Worm (Caenorhabditis elegans) whole organism, late embryonic: ENCODE data around the gene dro-1.

Experiments
- C08G9.2 ChIP-seq: sonication (generic microtip); optimal IDR thresholded peaks from 2 replicates; lab custom pipeline; 2016; ENCODE audit warnings: mild to moderate bottlenecking, missing genetic modification characterization, moderate library complexity, missing compliant biosample characterization
- F13H6.1 ChIP-seq: sonication (generic microtip); optimal IDR thresholded peaks from 2 replicates; lab custom pipeline; 2016; ENCODE audit warnings: missing genetic modification characterization, missing compliant biosample characterization
- T23F11.4 ChIP-seq: fragments of 200-800 bp; sonication (Bioruptor generic); optimal IDR thresholded peaks from 2 replicates; lab custom pipeline; 2018; ENCODE audit warnings: mild to moderate bottlenecking, missing genetic modification characterization, missing compliant biosample characterization
- ahr-1 ChIP-seq: sonication (generic microtip); optimal IDR thresholded peaks from 2 replicates; lab custom pipeline; 2016; ENCODE audit warnings: missing genetic modification characterization, missing compliant biosample characterization
- ama-1 ChIP-seq: fragments of 150-350 bp; optimal IDR thresholded peaks from 2 replicates; lab custom pipeline; 2014
- ceh-2 ChIP-seq: sonication (generic microtip); optimal IDR thresholded peaks from 2 replicates; lab custom pipeline; 2016; ENCODE audit warnings: missing genotype, missing genetic modification characterization, missing compliant biosample characterization
- ceh-22 ChIP-seq: sonication (generic microtip); optimal IDR thresholded peaks from 2 replicates; lab custom pipeline; 2017; ENCODE audit warnings: missing biosample characterization, missing genetic modification characterization
- ceh-24 ChIP-seq: sonication (generic microtip); optimal IDR thresholded peaks from 2 replicates; lab custom pipeline; 2016; ENCODE audit warnings: mild to moderate bottlenecking, missing genetic modification characterization, missing compliant biosample characterization
- ceh-30 ChIP-seq: fragments of 150-350 bp; optimal IDR thresholded peaks from 2 replicates; lab custom pipeline; 2014; ENCODE audit warnings: missing biosample characterization, missing genetic modification characterization
- ceh-31 ChIP-seq: sonication (generic microtip); optimal IDR thresholded peaks from 2 replicates; lab custom pipeline; 2016; ENCODE audit warnings: missing genetic modification characterization, missing compliant biosample characterization
- ceh-34 ChIP-seq: sonication (generic microtip); optimal IDR thresholded peaks from 2 replicates; lab custom pipeline; 2016; ENCODE audit warnings: mild to moderate bottlenecking, missing genetic modification characterization, missing compliant biosample characterization
- ceh-45 ChIP-seq: fragments of 200-800 bp; sonication (Bioruptor generic); IDR thresholded peaks from 2 replicates; pipeline ENCODE4 v1.3.6; 2022; ENCODE audit warnings: missing genetic modification reagents, missing genetic modification characterization, missing compliant biosample characterization
- ceh-9 ChIP-seq: sonication (generic microtip); optimal IDR thresholded peaks from 2 replicates; lab custom pipeline; 2016; ENCODE audit warnings: mild to moderate bottlenecking, missing genetic modification characterization, inconsistent platforms, missing compliant biosample characterization
- dmd-4 ChIP-seq: sonication (generic microtip); optimal IDR thresholded peaks from 2 replicates; lab custom pipeline; 2016; ENCODE audit warnings: borderline replicate concordance, missing genetic modification characterization, missing compliant biosample characterization
- dve-1 ChIP-seq: sonication (generic microtip); optimal IDR thresholded peaks from 2 replicates; lab custom pipeline; 2017; ENCODE audit warnings: antibody characterized with exemption, mild to moderate bottlenecking, missing genetic modification characterization, missing compliant biosample characterization
- elt-2 ChIP-seq: sonication (generic microtip); optimal IDR thresholded peaks from 2 replicates; lab custom pipeline; 2016; ENCODE audit warnings: missing genetic modification reagents, missing genetic modification characterization, missing compliant biosample characterization
- elt-4 ChIP-seq: sonication (generic microtip); optimal IDR thresholded peaks from 2 replicates; lab custom pipeline; 2016; ENCODE audit warnings: missing genetic modification characterization, missing compliant biosample characterization
- ets-4 ChIP-seq: sonication (generic microtip); optimal IDR thresholded peaks from 2 replicates; lab custom pipeline; 2016; ENCODE audit warnings: missing genetic modification characterization, missing compliant biosample characterization
- fax-1 ChIP-seq: sonication (generic microtip); optimal IDR thresholded peaks from 2 replicates; lab custom pipeline; 2016; ENCODE audit warnings: missing genotype, missing genetic modification characterization, missing compliant biosample characterization
- fkh-6 ChIP-seq: sonication (generic microtip); optimal IDR thresholded peaks from 2 replicates; lab custom pipeline; 2016; ENCODE audit warnings: missing genetic modification characterization, missing compliant biosample characterization
- gmeb-2 ChIP-seq: sonication (generic microtip); optimal IDR thresholded peaks from 2 replicates; lab custom pipeline; 2016; ENCODE audit warnings: missing genetic modification characterization, inconsistent platforms, missing compliant biosample characterization
- hlh-30 ChIP-seq: sonication (generic microtip); optimal IDR thresholded peaks from 2 replicates; lab custom pipeline; 2017; ENCODE audit warnings: antibody characterized with exemption, missing genetic modification characterization, missing compliant biosample characterization; ENCODE audit not compliant: insufficient read depth
- hlh-8 ChIP-seq: sonication (generic microtip); optimal IDR thresholded peaks from 2 replicates; lab custom pipeline; 2016; ENCODE audit warnings: missing genotype, missing genetic modification characterization, missing compliant biosample characterization
- lim-6 ChIP-seq: sonication (generic microtip); optimal IDR thresholded peaks from 2 replicates; lab custom pipeline; 2016; ENCODE audit warnings: missing genetic modification characterization, missing compliant biosample characterization
- madf-2 ChIP-seq: sonication (generic microtip); optimal IDR thresholded peaks from 2 replicates; lab custom pipeline; 2017; ENCODE audit warnings: missing genetic modification characterization, missing compliant biosample characterization
- mec-3 ChIP-seq: sonication (generic microtip); optimal IDR thresholded peaks from 2 replicates; lab custom pipeline; 2016; ENCODE audit warnings: borderline replicate concordance, missing genetic modification characterization, missing compliant biosample characterization
- nfya-1 ChIP-seq: sonication (generic microtip); optimal IDR thresholded peaks from 2 replicates; lab custom pipeline; 2017; ENCODE audit warnings: missing genetic modification characterization, mild to moderate bottlenecking, missing compliant biosample characterization, antibody characterized with exemption, moderate library complexity
- nhr-11 ChIP-seq: fragments of 150-350 bp; optimal IDR thresholded peaks from 2 replicates; lab custom pipeline; 2014; ENCODE audit warnings: missing biosample characterization, missing genetic modification characterization
- nhr-232 ChIP-seq: sonication (generic microtip); optimal IDR thresholded peaks from 2 replicates; lab custom pipeline; 2016; ENCODE audit warnings: missing genetic modification characterization, missing compliant biosample characterization
- npax-4 ChIP-seq: sonication (generic microtip); optimal IDR thresholded peaks from 2 replicates; lab custom pipeline; 2016; ENCODE audit warnings: missing genetic modification characterization, missing compliant biosample characterization
- odd-2 ChIP-seq: sonication (generic microtip); optimal IDR thresholded peaks from 2 replicates; lab custom pipeline; 2017; ENCODE audit warnings: antibody characterized with exemption, mild to moderate bottlenecking, missing genetic modification characterization, missing compliant biosample characterization
- pat-9 ChIP-seq: fragments of 200-800 bp; sonication (Bioruptor generic); optimal IDR thresholded peaks from 2 replicates; lab custom pipeline; 2018; ENCODE audit warnings: mild to moderate bottlenecking, missing genetic modification characterization, moderate library complexity, missing compliant biosample characterization
- pax-1 ChIP-seq: fragments of 150-350 bp; optimal IDR thresholded peaks from 2 replicates; lab custom pipeline; 2014; ENCODE audit warnings: missing biosample characterization, missing genetic modification characterization
- pha-2 ChIP-seq: sonication (generic microtip); optimal IDR thresholded peaks from 2 replicates; lab custom pipeline; 2017; ENCODE audit warnings: mild to moderate bottlenecking, missing genetic modification characterization, missing compliant biosample characterization
- pha-4 ChIP-seq: fragments of 150-350 bp; optimal IDR thresholded peaks from 2 replicates; lab custom pipeline; 2018; ENCODE audit warnings: missing biosample characterization, missing genetic modification reagents, missing genetic modification characterization
- pqm-1 ChIP-seq: sonication (generic microtip); optimal IDR thresholded peaks from 2 replicates; lab custom pipeline; 2016; ENCODE audit warnings: missing genetic modification characterization, missing compliant biosample characterization
- pros-1 ChIP-seq: fragments of 150-350 bp; optimal IDR thresholded peaks from 2 replicates; lab custom pipeline; 2014; ENCODE audit warnings: missing biosample characterization, missing genetic modification reagents, missing genetic modification characterization
- ref-2 ChIP-seq: sonication (generic microtip); optimal IDR thresholded peaks from 2 replicates; lab custom pipeline; 2016; ENCODE audit warnings: missing genetic modification characterization, missing compliant biosample characterization
- rnt-1 ChIP-seq: sonication (generic microtip); optimal IDR thresholded peaks from 2 replicates; lab custom pipeline; 2016; ENCODE audit warnings: missing genetic modification characterization, missing compliant biosample characterization
- sox-4 ChIP-seq: sonication (generic microtip); optimal IDR thresholded peaks from 2 replicates; lab custom pipeline; 2017; ENCODE audit warnings: mild to moderate bottlenecking, missing genetic modification characterization, inconsistent platforms, missing compliant biosample characterization
- syd-9 ChIP-seq: sonication (generic microtip); optimal IDR thresholded peaks from 2 replicates; lab custom pipeline; 2016; ENCODE audit warnings: mild to moderate bottlenecking, missing genetic modification characterization, moderate library complexity, missing compliant biosample characterization
- tbx-2 ChIP-seq: sonication (generic microtip); optimal IDR thresholded peaks from 2 replicates; lab custom pipeline; 2016; ENCODE audit warnings: missing genetic modification characterization, missing compliant biosample characterization
- tbx-7 ChIP-seq: sonication (generic microtip); optimal IDR thresholded peaks from 2 replicates; lab custom pipeline; 2016; ENCODE audit warnings: missing genotype, missing genetic modification characterization, missing compliant biosample characterization
- ttx-3 ChIP-seq: sonication (generic microtip); optimal IDR thresholded peaks from 2 replicates; lab custom pipeline; 2016; ENCODE audit warnings: missing genetic modification reagents, missing genetic modification characterization, missing compliant biosample characterization
- unc-3 ChIP-seq, 2 experiments: fragments of 200-800 bp in 1 of 2; sonication (Bioruptor generic) in 1 of 2; sonication (generic microtip) in 1 of 2; conservative IDR thresholded peaks in 1 of 2; optimal IDR thresholded peaks in 1 of 2; 2 replicates each; pipeline versions ENCODE4 v1.3.6 to Lab custom; 2016 to 2022; ENCODE audit warnings: missing compliant biosample characterization in 2 of 2, missing genetic modification characterization in 2 of 2, missing genetic modification reagents in 1 of 2
- unc-42 ChIP-seq: sonication (generic microtip); optimal IDR thresholded peaks from 2 replicates; lab custom pipeline; 2016; ENCODE audit warnings: missing genotype, missing genetic modification characterization, missing compliant biosample characterization
- unc-55 ChIP-seq: sonication (generic microtip); optimal IDR thresholded peaks from 2 replicates; lab custom pipeline; 2017; ENCODE audit warnings: missing biosample characterization, missing genetic modification reagents, missing genetic modification characterization
- unc-86 ChIP-seq: sonication (generic microtip); optimal IDR thresholded peaks from 2 replicates; lab custom pipeline; 2016; ENCODE audit warnings: missing genetic modification characterization, missing compliant biosample characterization

Gene dro-1

ce11 chrIII:13359847-13360246, 17.4 kb downstream of the dro-1 start:
- no peak for TF ChIP-seq npax-4 (tag; lab: Kevin White, UChicago)
- TF ChIP-seq ttx-3 (tag; lab: Kevin White, UChicago) = no peak
- peak; percentile 35 for TF ChIP-seq ref-2 (tag; lab: Kevin White, UChicago)
- TF ChIP-seq pros-1 (tag; lab: Kevin White, UChicago) = no peak
- no peak for TF ChIP-seq nhr-232 (tag; lab: Kevin White, UChicago)
- no peak for TF ChIP-seq T23F11.4 (GFP tag; lab: Kevin White, UChicago)
- TF ChIP-seq madf-2 (tag; lab: Kevin White, UChicago) = no peak
- TF ChIP-seq ets-4 = peak; percentile 21
- TF ChIP-seq ahr-1 (tag; lab: Kevin White, UChicago) = no peak
- no peak for TF ChIP-seq nhr-11 (tag; lab: Kevin White, UChicago)
- TF ChIP-seq tbx-2 (tag; lab: Kevin White, UChicago) = peak; percentile 68
- no peak for TF ChIP-seq unc-86 (tag; lab: Kevin White, UChicago)
- TF ChIP-seq dve-1 (tag; lab: Kevin White, UChicago) = no peak
- peak; percentile 67 for TF ChIP-seq hlh-30 (tag; lab: Kevin White, UChicago)
- no peak for TF ChIP-seq ama-1
- TF ChIP-seq C08G9.2 (tag; lab: Kevin White, UChicago) = peak; percentile 38
- TF ChIP-seq unc-3 (GFP tag; conservative IDR thresholded peaks at IDR 0.05; lab: Robert Waterston, UW) = no peak
- no peak for TF ChIP-seq unc-3 (tag; optimal IDR thresholded peaks at IDR 0.05; lab: Kevin White, UChicago)
- peak; percentile 61 for TF ChIP-seq ceh-2 (tag; lab: Kevin White, UChicago)
- TF ChIP-seq ceh-22 = no peak
- TF ChIP-seq F13H6.1 (tag; lab: Kevin White, UChicago) = peak; percentile 23
- no peak for TF ChIP-seq mec-3 (tag; lab: Kevin White, UChicago)
- TF ChIP-seq fkh-6 (tag; lab: Kevin White, UChicago) = peak; percentile 18
- peak; percentile 71 for TF ChIP-seq nfya-1 (tag; lab: Kevin White, UChicago)
- no peak for TF ChIP-seq ceh-30 (tag; lab: Kevin White, UChicago)
- TF ChIP-seq pha-2 = no peak
- TF ChIP-seq hlh-8 = no peak
- no peak for TF ChIP-seq tbx-7
- peak; percentile 84 for TF ChIP-seq ceh-31 (tag; lab: Kevin White, UChicago)
- TF ChIP-seq unc-42 (tag; lab: Kevin White, UChicago) = peak; percentile 39
- TF ChIP-seq ceh-34 (tag; lab: Kevin White, UChicago) = no peak
- no peak for TF ChIP-seq pat-9
- no peak for TF ChIP-seq sox-4
- no peak for TF ChIP-seq pax-1 (tag; lab: Kevin White, UChicago)
- no peak for TF ChIP-seq odd-2
- no peak for TF ChIP-seq unc-55 (GFP tag; lab: Kevin White, UChicago)
- no peak for TF ChIP-seq syd-9 (tag; lab: Kevin White, UChicago)
- TF ChIP-seq dmd-4 (tag; lab: Kevin White, UChicago) = no peak
- no peak for TF ChIP-seq pqm-1
- TF ChIP-seq ceh-45 (GFP tag; lab: Robert Waterston, UW) = no peak
- no peak for TF ChIP-seq fax-1
- no peak for TF ChIP-seq ceh-9 (tag; lab: Kevin White, UChicago)
- TF ChIP-seq rnt-1 (tag; lab: Kevin White, UChicago) = peak; percentile 48
- TF ChIP-seq, all 69 proteins: peak for 12

- TF ChIP-seq pha-4 (tag; lab: Kevin White, UChicago) (no peak), elt-4 (tag; lab: Kevin White, UChicago) (no peak), fax-1 (no peak), elt-2 (no peak), ttx-3 (tag; lab: Kevin White, UChicago) (no peak), lim-6 (tag; lab: Kevin White, UChicago) (no peak), madf-2 (tag; lab: Kevin White, UChicago) (no peak), gmeb-2 (tag; lab: Kevin White, UChicago) (no peak), ceh-24 (no peak), pros-1 (tag; lab: Kevin White, UChicago) (no peak), ama-1 (no peak), pqm-1 (no peak), ceh-2 (tag; lab: Kevin White, UChicago) (no peak)
Observed at ce11 chrIII:13370980-13371379, 28.5 kb downstream of the dro-1 start, which contains the start of gene T03F6.9. Gene T03F6.9, minus strand, starts transcription at chrIII:13371080.
